Worm (Caenorhabditis elegans) whole organism, young adult: ENCODE results near the gene C34C12.7.

ENCODE experiments used
- B0336.3 ChIP-seq: fragments of 200-800 bp; sonication (Bioruptor generic); IDR thresholded peaks from 2 replicates; pipeline ENCODE4 v1.3.6; 2022; ENCODE audit warnings: missing genetic modification characterization, missing compliant biosample characterization
- C06A6.2 ChIP-seq: fragments of 200-800 bp; sonication (Bioruptor generic); conservative IDR thresholded peaks from 2 replicates; pipeline ENCODE4 v1.3.6; 2022; ENCODE audit warnings: missing genetic modification characterization, missing compliant biosample characterization
- F22D6.2 ChIP-seq: sonication (generic microtip); optimal IDR thresholded peaks from 2 replicates; lab custom pipeline; 2016; ENCODE audit warnings: mild to moderate bottlenecking, missing genetic modification characterization, missing compliant biosample characterization
- F52B5.7 ChIP-seq: sonication (generic microtip); optimal IDR thresholded peaks from 2 replicates; lab custom pipeline; 2016; ENCODE audit warnings: mild to moderate bottlenecking, missing genetic modification characterization, missing compliant biosample characterization
- F55B11.4 ChIP-seq: sonication (generic microtip); optimal IDR thresholded peaks from 2 replicates; lab custom pipeline; 2016; ENCODE audit warnings: missing compliant biosample characterization, missing genetic modification characterization, borderline replicate concordance; ENCODE audit not compliant: insufficient read depth
- F57C9.4 ChIP-seq: sonication (generic microtip); optimal IDR thresholded peaks from 2 replicates; lab custom pipeline; 2017; ENCODE audit warnings: mild to moderate bottlenecking, missing genetic modification characterization, missing compliant biosample characterization
- K11D2.4 ChIP-seq: fragments of 200-800 bp; sonication (Bioruptor generic); IDR thresholded peaks from 2 replicates; pipeline ENCODE4 v1.3.6; 2022; ENCODE audit warnings: missing genetic modification reagents, missing genetic modification characterization, missing compliant biosample characterization
- K12H6.12 ChIP-seq: fragments of 200-800 bp; sonication (Bioruptor generic); optimal IDR thresholded peaks from 2 replicates; lab custom pipeline; 2018; ENCODE audit warnings: mild to moderate bottlenecking, missing genetic modification characterization, missing compliant biosample characterization
- T07F8.4 ChIP-seq: sonication (generic microtip); optimal IDR thresholded peaks from 2 replicates; lab custom pipeline; 2016; ENCODE audit warnings: mild to moderate bottlenecking, missing genetic modification characterization, moderate library complexity, missing compliant biosample characterization
- T26A5.8 ChIP-seq: sonication (generic microtip); optimal IDR thresholded peaks from 2 replicates; lab custom pipeline; 2016; ENCODE audit warnings: missing genetic modification characterization, missing compliant biosample characterization
- Y53F4B.3 ChIP-seq: fragments of 200-800 bp; sonication (Bioruptor generic); IDR thresholded peaks from 2 replicates; pipeline ENCODE4 v1.3.6; 2022; ENCODE audit warnings: missing genetic modification reagents, missing genetic modification characterization, missing compliant biosample characterization
- Y53G8AR.9 ChIP-seq: fragments of 200-800 bp; sonication (Bioruptor generic); conservative IDR thresholded peaks from 2 replicates; pipeline ENCODE4 v1.3.6; 2022; ENCODE audit warnings: missing genetic modification reagents, missing genetic modification characterization, missing compliant biosample characterization
- Y79H2A.3 ChIP-seq: fragments of 200-800 bp; sonication (Bioruptor generic); conservative IDR thresholded peaks from 2 replicates; pipeline ENCODE4 v1.3.6; 2022; ENCODE audit warnings: missing genetic modification reagents, missing genetic modification characterization, missing compliant biosample characterization
- ama-1 ChIP-seq, 3 experiments: fragments of 150-350 bp in 1 of 3; sonication (generic microtip) in 2 of 3; optimal IDR thresholded peaks; 2 replicates each; lab custom pipeline; 2014 to 2018; ENCODE audit warnings: missing biosample characterization in 2 of 3, missing genetic modification characterization in 2 of 3, missing genetic modification reagents in 2 of 3
- aptf-3 ChIP-seq: fragments of 200-800 bp; sonication (Bioruptor generic); IDR thresholded peaks from 2 replicates; pipeline ENCODE4 v1.3.6; 2022; ENCODE audit warnings: missing genetic modification characterization, missing compliant biosample characterization
- attf-5 ChIP-seq: fragments of 200-800 bp; sonication (Bioruptor generic); optimal IDR thresholded peaks from 2 replicates; lab custom pipeline; 2018; ENCODE audit warnings: mild to moderate bottlenecking, missing genetic modification characterization, missing compliant biosample characterization
- attf-6 ChIP-seq: fragments of 200-800 bp; sonication (Bioruptor generic); IDR thresholded peaks from 2 replicates; pipeline ENCODE4 v1.3.6; 2022; ENCODE audit warnings: missing genetic modification reagents, missing genetic modification characterization, missing compliant biosample characterization
- cebp-2 ChIP-seq: fragments of 200-800 bp; sonication (Bioruptor generic); IDR thresholded peaks from 2 replicates; pipeline ENCODE4 v1.3.6; 2022; ENCODE audit warnings: missing genetic modification characterization, missing compliant biosample characterization
- ceh-79 ChIP-seq: sonication (generic microtip); optimal IDR thresholded peaks from 2 replicates; lab custom pipeline; 2017; ENCODE audit warnings: mild to moderate bottlenecking, missing genetic modification characterization, missing compliant biosample characterization
- chd-7 ChIP-seq: sonication (generic microtip); optimal IDR thresholded peaks from 2 replicates; lab custom pipeline; 2016; ENCODE audit warnings: mild to moderate bottlenecking, missing genetic modification characterization, moderate library complexity, missing compliant biosample characterization
- dpff-1 ChIP-seq: sonication (generic microtip); optimal IDR thresholded peaks from 2 replicates; lab custom pipeline; 2017; ENCODE audit warnings: mild to moderate bottlenecking, missing genetic modification characterization, missing compliant biosample characterization
- egl-44 ChIP-seq: fragments of 200-800 bp; sonication (Bioruptor generic); IDR thresholded peaks from 2 replicates; pipeline ENCODE4 v1.3.6; 2022; ENCODE audit warnings: missing genetic modification reagents, missing genetic modification characterization, missing compliant biosample characterization
- him-1 ChIP-seq: sonication (generic microtip); optimal IDR thresholded peaks from 2 replicates; lab custom pipeline; 2016; ENCODE audit warnings: missing genotype, missing genetic modification reagents, missing genetic modification characterization, missing compliant biosample characterization
- hmg-20 ChIP-seq: fragments of 200-800 bp; sonication (Bioruptor generic); IDR thresholded peaks from 2 replicates; pipeline ENCODE4 v1.3.6; 2022; ENCODE audit warnings: missing genetic modification reagents, missing genetic modification characterization, missing compliant biosample characterization
- hrde-1 ChIP-seq: sonication (generic microtip); optimal IDR thresholded peaks from 2 replicates; lab custom pipeline; 2016; ENCODE audit warnings: missing genetic modification characterization, mild to moderate bottlenecking, missing compliant biosample characterization, moderate library complexity, missing genotype, missing genetic modification reagents, borderline replicate concordance
- lag-1 ChIP-seq: fragments of 200-800 bp; sonication (Bioruptor generic); IDR thresholded peaks from 2 replicates; pipeline ENCODE4 v1.3.6; 2022; ENCODE audit warnings: missing genetic modification reagents, missing genetic modification characterization, missing compliant biosample characterization
- lin-26 ChIP-seq: fragments of 200-800 bp; sonication (Bioruptor generic); IDR thresholded peaks from 2 replicates; pipeline ENCODE4 v1.3.6; 2022; ENCODE audit warnings: missing genetic modification reagents, missing genetic modification characterization, missing compliant biosample characterization
- lir-1 ChIP-seq: fragments of 200-800 bp; sonication (Bioruptor generic); conservative IDR thresholded peaks from 2 replicates; pipeline ENCODE4 v1.3.6; 2022; ENCODE audit warnings: missing genetic modification reagents, missing genetic modification characterization, missing compliant biosample characterization
- madf-10 ChIP-seq: sonication (generic microtip); optimal IDR thresholded peaks from 2 replicates; lab custom pipeline; 2016; ENCODE audit warnings: mild to moderate bottlenecking, missing genetic modification characterization, missing compliant biosample characterization
- madf-8 ChIP-seq: fragments of 200-800 bp; sonication (Bioruptor generic); conservative IDR thresholded peaks from 2 replicates; pipeline ENCODE4 v1.3.6; 2022; ENCODE audit warnings: missing genetic modification reagents, missing genetic modification characterization, missing compliant biosample characterization
- mxl-1 ChIP-seq: sonication (generic microtip); optimal IDR thresholded peaks from 2 replicates; lab custom pipeline; 2016; ENCODE audit warnings: missing genetic modification characterization, missing compliant biosample characterization
- nhr-120 ChIP-seq: fragments of 200-800 bp; sonication (Bioruptor generic); IDR thresholded peaks from 2 replicates; pipeline ENCODE4 v1.3.6; 2022; ENCODE audit warnings: missing genetic modification characterization, missing compliant biosample characterization
- nhr-179 ChIP-seq: sonication (generic microtip); optimal IDR thresholded peaks from 2 replicates; lab custom pipeline; 2016; ENCODE audit warnings: mild to moderate bottlenecking, missing genetic modification characterization, missing compliant biosample characterization
- nhr-27 ChIP-seq: fragments of 200-800 bp; sonication (Bioruptor generic); optimal IDR thresholded peaks from 2 replicates; lab custom pipeline; 2018; ENCODE audit warnings: mild to moderate bottlenecking, missing genetic modification characterization, moderate library complexity, missing compliant biosample characterization
- pha-4 ChIP-seq: fragments of 150-350 bp; sonication (generic microtip); optimal IDR thresholded peaks from 2 replicates; lab custom pipeline; 2014; ENCODE audit warnings: missing biosample characterization, missing genetic modification reagents, missing genetic modification characterization
- rcor-1 ChIP-seq: fragments of 200-800 bp; sonication (Bioruptor generic); IDR thresholded peaks from 2 replicates; pipeline ENCODE4 v1.3.6; 2022; ENCODE audit warnings: missing genetic modification reagents, missing genetic modification characterization, missing compliant biosample characterization
- snpc-1.1 ChIP-seq: sonication (generic microtip); optimal IDR thresholded peaks from 2 replicates; lab custom pipeline; 2017; ENCODE audit warnings: missing genetic modification characterization, mild to moderate bottlenecking, missing compliant biosample characterization, antibody characterized with exemption, moderate library complexity, missing genotype, missing genetic modification reagents; ENCODE audit not compliant: insufficient read depth
- snpc-1.3 ChIP-seq: sonication (generic microtip); optimal IDR thresholded peaks from 2 replicates; lab custom pipeline; 2017; ENCODE audit warnings: missing genetic modification characterization, mild to moderate bottlenecking, missing compliant biosample characterization, antibody characterized with exemption, moderate library complexity, missing genotype, missing genetic modification reagents; ENCODE audit not compliant: insufficient read depth
- snpc-4 ChIP-seq, 5 experiments: fragments of 150-350 bp in 1 of 5; sonication (generic microtip) in 4 of 5; optimal IDR thresholded peaks; 2 replicates each; lab custom pipeline; 2014 to 2018; ENCODE audit warnings: missing genetic modification characterization in 5 of 5, missing biosample characterization in 3 of 5, antibody characterized with exemption in 2 of 5, mild to moderate bottlenecking in 2 of 5, missing compliant biosample characterization in 2 of 5, missing genotype in 2 of 5, moderate library complexity in 2 of 5, missing genetic modification reagents in 1 of 5
- sptf-2 ChIP-seq: fragments of 200-800 bp; sonication (Bioruptor generic); optimal IDR thresholded peaks from 2 replicates; lab custom pipeline; 2018; ENCODE audit warnings: mild to moderate bottlenecking, missing genetic modification characterization, missing compliant biosample characterization
- tbp1 ChIP-seq: fragments of 200-800 bp; sonication (Bioruptor generic); optimal IDR thresholded peaks from 2 replicates; lab custom pipeline; 2018; ENCODE audit warnings: mild to moderate bottlenecking, missing genetic modification characterization, missing compliant biosample characterization
- tlf-1 ChIP-seq: fragments of 200-800 bp; sonication (Bioruptor generic); optimal IDR thresholded peaks from 2 replicates; lab custom pipeline; 2018; ENCODE audit warnings: mild to moderate bottlenecking, missing genetic modification characterization, missing compliant biosample characterization
- unc-130 ChIP-seq: sonication (generic microtip); optimal IDR thresholded peaks from 2 replicates; lab custom pipeline; 2016; ENCODE audit warnings: missing genetic modification reagents, missing genetic modification characterization, missing compliant biosample characterization
- xnd-1 ChIP-seq: sonication (generic microtip); optimal IDR thresholded peaks from 2 replicates; lab custom pipeline; 2016; ENCODE audit warnings: missing genotype, missing genetic modification reagents, missing genetic modification characterization, missing compliant biosample characterization
- ztf-22 ChIP-seq: fragments of 200-800 bp; sonication (Bioruptor generic); optimal IDR thresholded peaks from 2 replicates; lab custom pipeline; 2018; ENCODE audit warnings: mild to moderate bottlenecking, missing genetic modification characterization, moderate library complexity, missing compliant biosample characterization
- ztf-25 ChIP-seq: fragments of 200-800 bp; sonication (Bioruptor generic); IDR thresholded peaks from 2 replicates; pipeline ENCODE4 v1.3.6; 2022; ENCODE audit warnings: missing genetic modification reagents, missing genetic modification characterization, missing compliant biosample characterization
- ztf-3 ChIP-seq: fragments of 200-800 bp; sonication (Bioruptor generic); optimal IDR thresholded peaks from 2 replicates; lab custom pipeline; 2018; ENCODE audit warnings: mild to moderate bottlenecking, missing genetic modification characterization, missing compliant biosample characterization

The C34C12.7 gene

ce11 chrIII:3460061-3460460 lies 28.1 kb downstream of the C34C12.7 start, which contains the start of gene C34C12.8 (continued):
- 0 out of 2 replicates have a peak, but pooled peaks have one; percentile 11 for TF ChIP-seq Y53F4B.3 (GFP tag; lab: Robert Waterston, UW)
- TF ChIP-seq madf-10 (tag; lab: Kevin White, UChicago): peak; percentile 70
- peak; percentile 84 for TF ChIP-seq xnd-1
- peak; percentile 5 for TF ChIP-seq F57C9.4
- TF ChIP-seq madf-8 (GFP tag; lab: Robert Waterston, UW): peak; percentile 80
- peak; percentile 91 for TF ChIP-seq lir-1 (GFP tag; lab: Robert Waterston, UW)
- TF ChIP-seq attf-6 (GFP tag; lab: Robert Waterston, UW): peak; percentile 72
- TF ChIP-seq T26A5.8 (tag; lab: Kevin White, UChicago): no peak
- TF ChIP-seq C06A6.2 (GFP tag; lab: Robert Waterston, UW): peak; percentile 84
- peak; percentile 76 for TF ChIP-seq snpc-1.1
- peak; percentile 63 for TF ChIP-seq K12H6.12 (tag; lab: Kevin White, UChicago)
- TF ChIP-seq tbp1 (GFP tag; lab: Kevin White, UChicago): peak; percentile 74
- no peak for TF ChIP-seq T07F8.4 (tag; lab: Kevin White, UChicago)
- TF ChIP-seq him-1: peak; percentile 19
- peak; percentile 65 for TF ChIP-seq unc-130 (GFP tag; lab: Kevin White, UChicago)
- TF ChIP-seq nhr-120 (GFP tag; lab: Robert Waterston, UW): no peak
- TF ChIP-seq egl-44 (GFP tag; lab: Robert Waterston, UW): peak; percentile 50; the same call in 1 of the 2 replicates
- peak; percentile 94 for TF ChIP-seq snpc-1.3 (tag; lab: Kevin White, UChicago)
- TF ChIP-seq ceh-79 (tag; lab: Kevin White, UChicago): peak; percentile 8
- peak; percentile 76; the same call in 1 of the 2 replicates for TF ChIP-seq cebp-2 (GFP tag; lab: Robert Waterston, UW)
- TF ChIP-seq lin-26 (GFP tag; lab: Robert Waterston, UW): no peak
- peak; percentile 82 for TF ChIP-seq F22D6.2
- no peak for TF ChIP-seq dpff-1 (tag; lab: Kevin White, UChicago)
- no peak for TF ChIP-seq lag-1
- TF ChIP-seq F55B11.4 (tag; lab: Kevin White, UChicago): no peak
- peak; percentile 95 for TF ChIP-seq tlf-1
- TF ChIP-seq attf-5 (GFP tag; lab: Kevin White, UChicago): peak; percentile 90
- peak; percentile 33 for TF ChIP-seq chd-7 (tag; lab: Kevin White, UChicago)
- TF ChIP-seq ztf-22 (GFP tag; lab: Kevin White, UChicago): peak; percentile 11
- no peak for TF ChIP-seq pha-4 (tag; lab: Kevin White, UChicago)
- TF ChIP-seq aptf-3 (GFP tag; lab: Robert Waterston, UW): no peak
- TF ChIP-seq F52B5.7 (tag; lab: Kevin White, UChicago): peak; percentile 23
- TF ChIP-seq ama-1 (optimal IDR thresholded peaks at IDR 0.05; lab: Kevin White, UChicago): no peak
- peak in 1 of 2 experiments; percentile 51 for TF ChIP-seq ama-1 (GFP tag; optimal IDR thresholded peaks at IDR 0.05; lab: Kevin White, UChicago)
- no peak for TF ChIP-seq nhr-179 (tag; lab: Kevin White, UChicago)
- no peak for TF ChIP-seq Y79H2A.3 (GFP tag; lab: Robert Waterston, UW)
- peak; percentile 69 for TF ChIP-seq hrde-1 (tag; lab: Kevin White, UChicago)
- peak; percentile 90 for TF ChIP-seq hmg-20
- peak; percentile 37 for TF ChIP-seq nhr-27 (tag; lab: Kevin White, UChicago)
- TF ChIP-seq rcor-1 (GFP tag; lab: Robert Waterston, UW): peak; percentile 96
- peak; percentile 96 for TF ChIP-seq K11D2.4 (GFP tag; lab: Robert Waterston, UW)
- TF ChIP-seq B0336.3 (GFP tag; lab: Robert Waterston, UW): peak; percentile 97
- TF ChIP-seq mxl-1 (tag; lab: Kevin White, UChicago): no peak
- peak; percentile 28 for TF ChIP-seq ztf-3 (GFP tag; lab: Kevin White, UChicago)
- TF ChIP-seq snpc-4 (GFP tag; optimal IDR thresholded peaks at IDR 0.05; lab: Kevin White, UChicago): peak; percentile 61
- TF ChIP-seq snpc-4 (tag; optimal IDR thresholded peaks at IDR 0.05; lab: Kevin White, UChicago): peak; percentile 55 to 85 (median 75)
- TF ChIP-seq ztf-25 (GFP tag; lab: Robert Waterston, UW): no peak
- TF ChIP-seq Y53G8AR.9: peak; percentile 99
- TF ChIP-seq sptf-2 (GFP tag; lab: Kevin White, UChicago): no peak
